Worm (Caenorhabditis elegans): ENCODE data around the gene C08F8.2.

- no peak for TF ChIP-seq jun-1 (tag; optimal IDR thresholded peaks at IDR 0.05)
- no peak for TF ChIP-seq nhr-28 (tag; optimal IDR thresholded peaks at IDR 0.05)
- no peak for TF ChIP-seq ama-1 (optimal IDR thresholded peaks at IDR 0.05)
- no peak for TF ChIP-seq hlh-4 (tag; optimal IDR thresholded peaks at IDR 0.05)
- no peak for TF ChIP-seq elt-3 (tag; optimal IDR thresholded peaks at IDR 0.05)
- no peak for TF ChIP-seq fkh-10 (GFP tag; optimal IDR thresholded peaks at IDR 0.05)
- TF ChIP-seq mab-9 (GFP tag; IDR thresholded peaks at IDR 0.05): no peak
- TF ChIP-seq snpc-4 (tag; optimal IDR thresholded peaks at IDR 0.05): no peak
These were observed 4.9 kb upstream of the C08F8.2 start for ce11 chrIV:11145929-11146339.
